Worm (Caenorhabditis elegans) whole organism, L4 larva: ENCODE measurements around the gene F09E10.7.
A peak's percentile ranks its signal among the peaks of the same experiment; 100 is the strongest.

Experiments used
- F10B5.3 ChIP-seq: sonication (generic microtip); optimal IDR thresholded peaks from 2 replicates; lab custom pipeline; 2016; ENCODE audit warnings: mild to moderate bottlenecking, missing genetic modification characterization, missing compliant biosample characterization
- F26F4.8 ChIP-seq: fragments of 200-800 bp; sonication (Bioruptor generic); conservative IDR thresholded peaks from 2 replicates; pipeline ENCODE4 v1.3.6; 2022; ENCODE audit warnings: missing genetic modification characterization, missing compliant biosample characterization
- Y105C5A.15 ChIP-seq: fragments of 200-800 bp; sonication (Bioruptor generic); IDR thresholded peaks from 2 replicates; pipeline ENCODE4 v1.3.6; 2022; ENCODE audit warnings: missing genetic modification characterization, missing compliant biosample characterization
- ZK546.5 ChIP-seq, 2 experiments: sonication (generic microtip); optimal IDR thresholded peaks; 2 replicates each; lab custom pipeline; 2017; ENCODE audit warnings: missing biosample characterization in 2 of 2, missing genetic modification characterization in 2 of 2
- aly-2 ChIP-seq: sonication (generic microtip); optimal IDR thresholded peaks from 2 replicates; lab custom pipeline; 2018; ENCODE audit warnings: missing biosample characterization, missing genetic modification characterization
- arid-1 ChIP-seq: fragments of 200-800 bp; sonication (Bioruptor generic); conservative IDR thresholded peaks from 2 replicates; pipeline ENCODE4 v1.3.6; 2022; ENCODE audit warnings: missing genetic modification reagents, missing genetic modification characterization, missing compliant biosample characterization
- attf-4 ChIP-seq: sonication (generic microtip); optimal IDR thresholded peaks from 3 replicates; lab custom pipeline; 2017; ENCODE audit warnings: missing biosample characterization, missing genetic modification characterization
- ceh-28 ChIP-seq: fragments of 150-350 bp; optimal IDR thresholded peaks from 2 replicates; lab custom pipeline; 2014; ENCODE audit warnings: missing biosample characterization, missing genetic modification reagents, missing genetic modification characterization
- ceh-62 ChIP-seq: sonication (generic microtip); optimal IDR thresholded peaks from 2 replicates; lab custom pipeline; 2017; ENCODE audit warnings: missing biosample characterization, missing genetic modification characterization
- daf-12 ChIP-seq: fragments of 150-350 bp; optimal IDR thresholded peaks from 2 replicates; lab custom pipeline; 2014; ENCODE audit warnings: missing biosample characterization, missing genetic modification reagents, missing genetic modification characterization
- daf-19 ChIP-seq: fragments of 200-800 bp; sonication (Bioruptor generic); conservative IDR thresholded peaks from 2 replicates; pipeline ENCODE4 v1.3.6; 2022; ENCODE audit warnings: missing genetic modification characterization, missing compliant biosample characterization
- daf-8 ChIP-seq: fragments of 200-800 bp; sonication (Bioruptor generic); IDR thresholded peaks from 2 replicates; pipeline ENCODE4 v1.3.6; 2022; ENCODE audit warnings: missing genetic modification characterization, missing compliant biosample characterization
- fkh-10 ChIP-seq: fragments of 150-350 bp; optimal IDR thresholded peaks from 2 replicates; lab custom pipeline; 2014; ENCODE audit warnings: missing biosample characterization, missing genetic modification reagents, missing genetic modification characterization
- gei-8 ChIP-seq: fragments of 200-800 bp; sonication (Bioruptor generic); optimal IDR thresholded peaks from 2 replicates; lab custom pipeline; 2018; ENCODE audit warnings: mild to moderate bottlenecking, missing genetic modification characterization, missing compliant biosample characterization
- hif-1 ChIP-seq, 2 experiments: sonication (generic microtip); optimal IDR thresholded peaks; 2 replicates each; lab custom pipeline; 2016 to 2017; ENCODE audit warnings: missing compliant biosample characterization in 2 of 2, missing genetic modification characterization in 2 of 2, missing genetic modification reagents in 2 of 2, missing genotype in 2 of 2, mild to moderate bottlenecking in 1 of 2
- hlh-11 ChIP-seq: fragments of 200-800 bp; sonication (Bioruptor generic); optimal IDR thresholded peaks from 2 replicates; lab custom pipeline; 2018; ENCODE audit warnings: mild to moderate bottlenecking, missing genetic modification characterization, missing compliant biosample characterization
- hlh-30 ChIP-seq: sonication (generic microtip); optimal IDR thresholded peaks from 2 replicates; lab custom pipeline; 2017; ENCODE audit warnings: antibody characterized with exemption, mild to moderate bottlenecking, missing genetic modification characterization, missing compliant biosample characterization; ENCODE audit not compliant: insufficient read depth
- hmg-1.1 ChIP-seq: fragments of 200-800 bp; sonication (Bioruptor generic); IDR thresholded peaks from 2 replicates; pipeline ENCODE4 v1.3.6; 2022; ENCODE audit warnings: missing genetic modification reagents, missing genetic modification characterization, missing compliant biosample characterization
- jun-1 ChIP-seq: fragments of 150-350 bp; optimal IDR thresholded peaks from 2 replicates; lab custom pipeline; 2014; ENCODE audit warnings: missing biosample characterization, missing genetic modification reagents, missing genetic modification characterization
- lim-7 ChIP-seq: fragments of 200-800 bp; sonication (Bioruptor generic); IDR thresholded peaks from 2 replicates; pipeline ENCODE4 v1.3.6; 2022; ENCODE audit warnings: missing genetic modification characterization, missing compliant biosample characterization
- lin-1 ChIP-seq: fragments of 200-800 bp; sonication (Bioruptor generic); IDR thresholded peaks from 2 replicates; pipeline ENCODE4 v1.3.6; 2022; ENCODE audit warnings: missing genetic modification reagents, missing genetic modification characterization, missing compliant biosample characterization
- lsy-2 ChIP-seq, 2 experiments: fragments of 150-350 bp in 1 of 2; sonication (generic microtip) in 1 of 2; optimal IDR thresholded peaks; 2 replicates each; lab custom pipeline; 2014 to 2017; ENCODE audit warnings: missing biosample characterization in 2 of 2, missing genetic modification characterization in 2 of 2
- mdl-1 ChIP-seq, 2 experiments: fragments of 150-350 bp in 1 of 2; sonication (generic microtip) in 1 of 2; optimal IDR thresholded peaks; 2 replicates each; lab custom pipeline; 2014 to 2017; ENCODE audit warnings: missing biosample characterization in 2 of 2, missing genetic modification characterization in 2 of 2
- mdt-29 ChIP-seq: fragments of 200-800 bp; sonication (Bioruptor generic); IDR thresholded peaks from 2 replicates; pipeline ENCODE4 v1.3.6; 2022; ENCODE audit warnings: missing genetic modification reagents, missing genetic modification characterization, missing compliant biosample characterization
- mep-1 ChIP-seq: fragments of 150-350 bp; sonication (generic microtip); optimal IDR thresholded peaks from 3 replicates; lab custom pipeline; 2014; ENCODE audit warnings: missing biosample characterization, missing genetic modification characterization
- mxl-3 ChIP-seq: fragments of 200-800 bp; sonication (Bioruptor generic); optimal IDR thresholded peaks from 2 replicates; lab custom pipeline; 2018; ENCODE audit warnings: mild to moderate bottlenecking, missing genetic modification characterization, missing compliant biosample characterization
- nhr-10 ChIP-seq: fragments of 150-350 bp; optimal IDR thresholded peaks from 2 replicates; lab custom pipeline; 2014; ENCODE audit warnings: missing biosample characterization, missing genetic modification characterization
- nhr-11 ChIP-seq: fragments of 150-350 bp; optimal IDR thresholded peaks from 2 replicates; lab custom pipeline; 2014; ENCODE audit warnings: missing biosample characterization, missing genetic modification characterization
- nhr-237 ChIP-seq: sonication (generic microtip); optimal IDR thresholded peaks from 2 replicates; lab custom pipeline; 2017; ENCODE audit warnings: missing biosample characterization, missing genetic modification characterization
- nhr-25 ChIP-seq: sonication (generic microtip); optimal IDR thresholded peaks from 2 replicates; lab custom pipeline; 2017; ENCODE audit warnings: missing genetic modification characterization, mild to moderate bottlenecking, missing compliant biosample characterization, antibody characterized with exemption, moderate library complexity, borderline replicate concordance; ENCODE audit not compliant: insufficient read depth
- nhr-28 ChIP-seq: fragments of 150-350 bp; optimal IDR thresholded peaks from 2 replicates; lab custom pipeline; 2014; ENCODE audit warnings: missing biosample characterization, missing genetic modification characterization
- nhr-41 ChIP-seq: fragments of 200-800 bp; sonication (Bioruptor generic); IDR thresholded peaks from 2 replicates; pipeline ENCODE4 v1.3.6; 2022; ENCODE audit warnings: missing genetic modification reagents, missing genetic modification characterization, missing compliant biosample characterization
- nhr-42 ChIP-seq: fragments of 200-800 bp; sonication (Bioruptor generic); IDR thresholded peaks from 2 replicates; pipeline ENCODE4 v1.3.6; 2022; ENCODE audit warnings: missing genetic modification characterization, missing compliant biosample characterization
- nhr-6 ChIP-seq: fragments of 150-350 bp; optimal IDR thresholded peaks from 2 replicates; lab custom pipeline; 2014; ENCODE audit warnings: missing biosample characterization, missing genetic modification characterization
- pha-4 ChIP-seq, 2 experiments: fragments of 150-350 bp in 1 of 2; fragments of 200-800 bp in 1 of 2; sonication (Bioruptor generic) in 1 of 2; IDR thresholded peaks in 1 of 2; optimal IDR thresholded peaks in 1 of 2; 2 replicates each; pipeline versions ENCODE4 v1.3.6 to Lab custom; 2014 to 2022; ENCODE audit warnings: missing genetic modification characterization in 2 of 2, missing genetic modification reagents in 2 of 2, missing biosample characterization in 1 of 2, missing compliant biosample characterization in 1 of 2
- php-3 ChIP-seq: fragments of 200-800 bp; sonication (Bioruptor generic); IDR thresholded peaks from 2 replicates; pipeline ENCODE4 v1.3.6; 2022; ENCODE audit warnings: missing genetic modification reagents, missing genetic modification characterization, missing compliant biosample characterization
- set-16 ChIP-seq: fragments of 200-800 bp; sonication (Bioruptor generic); IDR thresholded peaks from 2 replicates; pipeline ENCODE4 v1.3.6; 2022; ENCODE audit warnings: missing genetic modification reagents, missing genetic modification characterization, missing compliant biosample characterization
- tra-1 ChIP-seq: fragments of 200-800 bp; sonication (Bioruptor generic); IDR thresholded peaks from 2 replicates; pipeline ENCODE4 v1.3.6; 2022; ENCODE audit warnings: missing genetic modification reagents, missing genetic modification characterization, missing compliant biosample characterization
- unc-130 ChIP-seq: sonication (generic microtip); optimal IDR thresholded peaks from 2 replicates; lab custom pipeline; 2016; ENCODE audit warnings: missing genetic modification reagents, missing genetic modification characterization, missing compliant biosample characterization
- unc-62 ChIP-seq, 3 experiments: fragments of 150-350 bp in 1 of 3; sonication (generic microtip); optimal IDR thresholded peaks in 2 of 3; peaks in 1 of 3; 1 replicate in 1 of 3; 2 replicates in 2 of 3; lab custom pipeline; 2014 to 2017; ENCODE audit warnings: missing biosample characterization in 3 of 3, missing genetic modification characterization in 3 of 3, missing genetic modification reagents in 3 of 3, missing genotype in 1 of 3
- zfp-2 ChIP-seq: sonication (generic microtip); optimal IDR thresholded peaks from 2 replicates; lab custom pipeline; 2016; ENCODE audit warnings: mild to moderate bottlenecking, missing genetic modification characterization, missing compliant biosample characterization
- zfp-3 ChIP-seq: fragments of 200-800 bp; sonication (Bioruptor generic); conservative IDR thresholded peaks from 2 replicates; pipeline ENCODE4 v1.3.6; 2022; ENCODE audit warnings: missing genetic modification reagents, missing genetic modification characterization, missing compliant biosample characterization

The F09E10.7 gene

ce11 chrX:1536138-1536537 lies 34.5 kb upstream of the F09E10.7 start, which contains the start of gene K06A9.2 (continued):
- TF ChIP-seq mep-1 (no peak), zfp-3 (GFP tag; lab: Robert Waterston, UW) (no peak), aly-2 (tag; lab: Kevin White, UChicago) (no peak), pha-4 (GFP tag; IDR thresholded peaks at IDR 0.05; lab: Robert Waterston, UW) (no peak), pha-4 (tag; optimal IDR thresholded peaks at IDR 0.05; lab: Kevin White, UChicago) (no peak), nhr-41 (GFP tag; lab: Robert Waterston, UW) (no peak), daf-12 (no peak), arid-1 (GFP tag; lab: Robert Waterston, UW) (no peak), attf-4 (tag; lab: Kevin White, UChicago) (no peak), nhr-11 (tag; lab: Kevin White, UChicago) (peak; percentile 85), lin-1 (GFP tag; lab: Robert Waterston, UW) (no peak)

- TF ChIP-seq F26F4.8 (no peak), mdl-1 (tag; optimal IDR thresholded peaks at IDR 0.05; lab: Kevin White, UChicago) (no peak), mdt-29 (GFP tag; lab: Robert Waterston, UW) (no peak), ceh-62 (tag; lab: Kevin White, UChicago) (no peak), lin-1 (GFP tag; lab: Robert Waterston, UW) (no peak), nhr-10 (tag; lab: Kevin White, UChicago) (no peak)
These were observed 33.6 kb upstream of the F09E10.7 start, which contains the start of gene K06A9.3 for ce11 chrX:1535261-1535660. TSS of gene K06A9.3 (minus strand) at chrX:1535361.

ce11 chrX:1529013-1529412 lies 27.4 kb upstream of the F09E10.7 start:
- TF ChIP-seq F26F4.8 (no peak), nhr-25 (no peak), unc-62 (GFP tag; optimal IDR thresholded peaks at IDR 0.05 in 1 of 2; lab: Kevin White, UChicago) (no peak), unc-62 (tag; optimal IDR thresholded peaks at IDR 0.05; lab: Kevin White, UChicago) (no peak), mep-1 (peak; percentile 41), hlh-11 (tag; lab: Kevin White, UChicago) (peak; percentile 25), nhr-237 (no peak), unc-130 (GFP tag; lab: Kevin White, UChicago) (no peak), jun-1 (tag; lab: Kevin White, UChicago) (no peak), nhr-6 (tag; lab: Kevin White, UChicago) (peak; percentile 16), hmg-1.1 (GFP tag; lab: Robert Waterston, UW) (peak; percentile 67), Y105C5A.15 (no peak), ceh-28 (tag; lab: Kevin White, UChicago) (no peak), daf-8 (no peak), mdl-1 (tag; optimal IDR thresholded peaks at IDR 0.05; lab: Kevin White, UChicago) (peak in 1 of 2 experiments; percentile 1), hlh-30 (tag; lab: Kevin White, UChicago) (peak; percentile 63), set-16 (GFP tag; lab: Robert Waterston, UW) (peak; percentile 78)

- TF ChIP-seq php-3: no peak
- no peak for TF ChIP-seq daf-8
- no peak for TF ChIP-seq lin-1 (GFP tag; lab: Robert Waterston, UW)
These were observed 26.5 kb upstream of the F09E10.7 start for ce11 chrX:1528107-1528506.

- TF ChIP-seq mxl-3 (GFP tag; lab: Kevin White, UChicago) (peak; percentile 6), mep-1 (peak; percentile 7), nhr-28 (tag; lab: Kevin White, UChicago) (peak; percentile 87), pha-4 (GFP tag; IDR thresholded peaks at IDR 0.05; lab: Robert Waterston, UW) (no peak), pha-4 (tag; optimal IDR thresholded peaks at IDR 0.05; lab: Kevin White, UChicago) (no peak), ZK546.5 (tag; optimal IDR thresholded peaks at IDR 0.05; lab: Kevin White, UChicago) (no peak), mdt-29 (GFP tag; lab: Robert Waterston, UW) (no peak), ceh-62 (tag; lab: Kevin White, UChicago) (no peak), F10B5.3 (tag; lab: Kevin White, UChicago) (no peak), lsy-2 (tag; optimal IDR thresholded peaks at IDR 0.05; lab: Kevin White, UChicago) (peak in 1 of 2 experiments; percentile 7), fkh-10 (GFP tag; lab: Kevin White, UChicago) (no peak), nhr-41 (GFP tag; lab: Robert Waterston, UW) (no peak), gei-8 (GFP tag; lab: Kevin White, UChicago) (no peak), hif-1 (tag; optimal IDR thresholded peaks at IDR 0.05; lab: Kevin White, UChicago) (no peak), mdl-1 (tag; optimal IDR thresholded peaks at IDR 0.05; lab: Kevin White, UChicago) (peak in 1 of 2 experiments; percentile 35), tra-1 (GFP tag; lab: Robert Waterston, UW) (no peak), zfp-2 (no peak), daf-19 (GFP tag; lab: Robert Waterston, UW) (no peak), lim-7 (GFP tag; lab: Robert Waterston, UW) (no peak), nhr-42 (no peak)
These were observed 25.7 kb upstream of the F09E10.7 start for ce11 chrX:1527338-1527737.
